Fruit fly (Drosophila melanogaster) whole organism, embryonic: Measurements from ENCODE around the gene CG13056.

Experiments used
- Adf1 ChIP-seq: fragments of 200-800 bp; sonication (Bioruptor generic); IDR thresholded peaks from 2 replicates; pipeline ENCODE4 v1.3.6; 2022; ENCODE audit warnings: missing biosample characterization, missing genetic modification characterization
- Bteb2 ChIP-seq: fragments of 200-800 bp; sonication (Bioruptor generic); optimal IDR thresholded peaks from 2 replicates; lab custom pipeline; 2016; ENCODE audit warnings: missing biosample characterization, missing genetic modification characterization
- CG10431 ChIP-seq: fragments of 200-800 bp; sonication (Bioruptor generic); optimal IDR thresholded peaks from 3 replicates; lab custom pipeline; 2018; ENCODE audit warnings: missing biosample characterization, mild to moderate bottlenecking, missing genetic modification characterization
- CG10462 ChIP-seq: fragments of 200-800 bp; sonication (Bioruptor generic); optimal IDR thresholded peaks from 2 replicates; lab custom pipeline; 2016; ENCODE audit warnings: missing biosample characterization, missing genetic modification characterization
- CG11085 ChIP-seq: fragments of 200-800 bp; sonication (Bioruptor generic); IDR thresholded peaks from 2 replicates; pipeline ENCODE4 v1.3.6; 2022; ENCODE audit warnings: missing biosample characterization, missing genetic modification characterization
- CG11456 ChIP-seq: fragments of 200-800 bp; sonication (Bioruptor generic); IDR thresholded peaks from 3 replicates; pipeline ENCODE4 v1.3.6; 2022; ENCODE audit warnings: missing biosample characterization, missing genetic modification characterization
- CG11504 ChIP-seq: fragments of 200-800 bp; sonication (Bioruptor generic); optimal IDR thresholded peaks from 3 replicates; lab custom pipeline; 2019; ENCODE audit warnings: missing biosample characterization, mild to moderate bottlenecking, missing genetic modification characterization, moderate library complexity
- CG14965 ChIP-seq: fragments of 200-800 bp; sonication (Bioruptor generic); optimal IDR thresholded peaks from 2 replicates; lab custom pipeline; 2016; ENCODE audit warnings: missing biosample characterization, missing genetic modification characterization, borderline replicate concordance
- CG1529 ChIP-seq: fragments of 200-800 bp; sonication (Bioruptor generic); optimal IDR thresholded peaks from 3 replicates; lab custom pipeline; 2018; ENCODE audit warnings: missing biosample characterization, missing genetic modification characterization
- CG1647 ChIP-seq: fragments of 200-800 bp; sonication (Bioruptor generic); optimal IDR thresholded peaks from 3 replicates; lab custom pipeline; 2016; ENCODE audit warnings: missing biosample characterization, missing genetic modification characterization
- CG16863 ChIP-seq: fragments of 200-800 bp; sonication (Bioruptor generic); optimal IDR thresholded peaks from 3 replicates; lab custom pipeline; 2016; ENCODE audit warnings: missing biosample characterization, missing genetic modification characterization
- CG17186 ChIP-seq: fragments of 200-800 bp; sonication (Bioruptor generic); optimal IDR thresholded peaks from 3 replicates; lab custom pipeline; 2017; ENCODE audit warnings: missing biosample characterization, missing genetic modification reagents, missing genetic modification characterization
- CG17328 ChIP-seq: fragments of 200-800 bp; sonication (Bioruptor generic); IDR thresholded peaks from 2 replicates; pipeline ENCODE4 v1.3.6; 2022; ENCODE audit warnings: missing biosample characterization, missing genetic modification characterization
- CG17829 ChIP-seq: fragments of 200-800 bp; optimal IDR thresholded peaks from 2 replicates; lab custom pipeline; 2019; ENCODE audit warnings: missing biosample characterization, mild to moderate bottlenecking, missing genetic modification characterization, moderate library complexity
- CG17912 ChIP-seq: fragments of 200-800 bp; sonication (Bioruptor generic); optimal IDR thresholded peaks from 2 replicates; lab custom pipeline; 2018; ENCODE audit warnings: missing biosample characterization, mild to moderate bottlenecking, missing genetic modification characterization
- CG1792 ChIP-seq: fragments of 200-800 bp; sonication (Bioruptor generic); optimal IDR thresholded peaks from 2 replicates; lab custom pipeline; 2016; ENCODE audit warnings: missing biosample characterization, missing genetic modification characterization
- CG1832 ChIP-seq: fragments of 200-800 bp; sonication (Bioruptor generic); optimal IDR thresholded peaks from 2 replicates; lab custom pipeline; 2017; ENCODE audit warnings: missing biosample characterization, mild to moderate bottlenecking, missing genetic modification characterization, inconsistent platforms
- CG18619 ChIP-seq: fragments of 200-800 bp; sonication (Bioruptor generic); optimal IDR thresholded peaks from 3 replicates; lab custom pipeline; 2017; ENCODE audit warnings: missing biosample characterization, mild to moderate bottlenecking, missing genetic modification characterization
- CG30403 ChIP-seq: fragments of 200-800 bp; sonication (Bioruptor generic); optimal IDR thresholded peaks from 3 replicates; lab custom pipeline; 2016; ENCODE audit warnings: missing biosample characterization, missing genetic modification characterization
- CG3163 ChIP-seq: fragments of 200-800 bp; sonication (Bioruptor generic); optimal IDR thresholded peaks from 3 replicates; lab custom pipeline; 2016; ENCODE audit warnings: missing biosample characterization, missing genetic modification characterization
- CG33213 ChIP-seq: fragments of 200-800 bp; sonication (Bioruptor generic); optimal IDR thresholded peaks from 3 replicates; lab custom pipeline; 2016; ENCODE audit warnings: missing biosample characterization, missing genetic modification characterization
- CG4328 ChIP-seq: fragments of 200-800 bp; sonication (Bioruptor generic); optimal IDR thresholded peaks from 3 replicates; lab custom pipeline; 2017; ENCODE audit warnings: missing biosample characterization, missing genetic modification reagents, missing genetic modification characterization
- CG4854 ChIP-seq: fragments of 200-800 bp; sonication (Bioruptor generic); optimal IDR thresholded peaks from 2 replicates; lab custom pipeline; 2016; ENCODE audit warnings: missing biosample characterization, missing genetic modification characterization, inconsistent platforms
- CG5180 ChIP-seq: fragments of 200-800 bp; sonication (Bioruptor generic); optimal IDR thresholded peaks from 3 replicates; lab custom pipeline; 2017; ENCODE audit warnings: missing biosample characterization, missing genetic modification characterization, mild to moderate bottlenecking, moderate library complexity, missing genetic modification reagents
- CG7786 ChIP-seq: fragments of 200-800 bp; sonication (Bioruptor generic); optimal IDR thresholded peaks from 2 replicates; lab custom pipeline; 2016; ENCODE audit warnings: missing biosample characterization, missing genetic modification characterization
- CTCF ChIP-seq: fragments of 200-800 bp; sonication (Bioruptor generic); optimal IDR thresholded peaks from 2 replicates; lab custom pipeline; 2017; ENCODE audit warnings: missing biosample characterization, mild to moderate bottlenecking, missing genetic modification characterization, moderate library complexity
- Chrac-16 ChIP-seq: fragments of 200-800 bp; sonication (Bioruptor generic); optimal IDR thresholded peaks from 3 replicates; lab custom pipeline; 2016; ENCODE audit warnings: missing biosample characterization, missing genetic modification characterization
- Ets65A ChIP-seq: fragments of 200-800 bp; sonication (Bioruptor generic); peaks from one replicate; lab custom pipeline; 2016; ENCODE audit warnings: missing biosample characterization, missing genetic modification characterization
- Rfx ChIP-seq: fragments of 200-800 bp; sonication (Bioruptor generic); IDR thresholded peaks from 2 replicates; pipeline ENCODE4 v1.3.6; 2022; ENCODE audit warnings: missing biosample characterization, missing genetic modification characterization
- Sry-β ChIP-seq: fragments of 200-800 bp; sonication (Bioruptor generic); optimal IDR thresholded peaks from 2 replicates; lab custom pipeline; 2018; ENCODE audit warnings: missing biosample characterization, mild to moderate bottlenecking, missing genetic modification characterization, moderate library complexity
- aop ChIP-seq: fragments of 200-800 bp; sonication (Bioruptor generic); IDR thresholded peaks from 2 replicates; pipeline ENCODE4 v1.3.6; 2022; ENCODE audit warnings: missing biosample characterization, missing genetic modification characterization
- ash1 ChIP-seq: fragments of 200-800 bp; sonication (Bioruptor generic); optimal IDR thresholded peaks from 2 replicates; lab custom pipeline; 2018; ENCODE audit warnings: missing biosample characterization, mild to moderate bottlenecking, missing genetic modification characterization
- bbx ChIP-seq: fragments of 200-800 bp; sonication (Bioruptor generic); IDR thresholded peaks from 2 replicates; pipeline ENCODE4 v1.3.6; 2022; ENCODE audit warnings: missing biosample characterization, missing genetic modification characterization; ENCODE audit not compliant: partially characterized antibody
- br ChIP-seq: fragments of >200 bp; optimal IDR thresholded peaks from 2 replicates; lab custom pipeline; 2017
- corto ChIP-seq: fragments of 200-800 bp; sonication (Bioruptor generic); optimal IDR thresholded peaks from 2 replicates; lab custom pipeline; 2016; ENCODE audit warnings: missing biosample characterization, mild to moderate bottlenecking, missing genetic modification characterization, moderate library complexity
- danr ChIP-seq: fragments of 200-800 bp; sonication (Bioruptor generic); IDR thresholded peaks from 2 replicates; pipeline ENCODE4 v1.3.6; 2022; ENCODE audit warnings: missing biosample characterization, missing genetic modification characterization
- disco-r ChIP-seq: fragments of 200-800 bp; sonication (Bioruptor generic); optimal IDR thresholded peaks from 2 replicates; lab custom pipeline; 2016; ENCODE audit warnings: missing biosample characterization, missing genetic modification characterization
- dmrt99B ChIP-seq: fragments of 200-800 bp; sonication (Bioruptor generic); optimal IDR thresholded peaks from 2 replicates; lab custom pipeline; 2018; ENCODE audit warnings: missing biosample characterization, mild to moderate bottlenecking, missing genetic modification characterization, moderate library complexity
- emc ChIP-seq: fragments of 200-800 bp; sonication (Bioruptor generic); optimal IDR thresholded peaks from 2 replicates; lab custom pipeline; 2016; ENCODE audit warnings: missing biosample characterization, missing genetic modification characterization
- fd96Cb ChIP-seq: fragments of 200-800 bp; sonication (Bioruptor generic); optimal IDR thresholded peaks from 2 replicates; lab custom pipeline; 2018; ENCODE audit warnings: missing biosample characterization, mild to moderate bottlenecking, missing genetic modification characterization, moderate library complexity
- gem ChIP-seq: fragments of 200-800 bp; sonication (Bioruptor generic); optimal IDR thresholded peaks from 2 replicates; lab custom pipeline; 2019; ENCODE audit warnings: missing biosample characterization, mild to moderate bottlenecking, missing genetic modification characterization, moderate library complexity
- klu ChIP-seq: fragments of 200-800 bp; sonication (Bioruptor generic); IDR thresholded peaks from 2 replicates; pipeline ENCODE4 v1.3.6; 2022; ENCODE audit warnings: missing biosample characterization, missing genetic modification characterization
- lab ChIP-seq: fragments of 200-800 bp; sonication (Bioruptor generic); optimal IDR thresholded peaks from 3 replicates; lab custom pipeline; 2017; ENCODE audit warnings: missing biosample characterization, missing genetic modification characterization, mild to moderate bottlenecking, moderate library complexity, missing genetic modification reagents
- p53 ChIP-seq: fragments of 200-800 bp; sonication (Bioruptor generic); optimal IDR thresholded peaks from 2 replicates; lab custom pipeline; 2016; ENCODE audit warnings: missing biosample characterization, missing genetic modification characterization
- ro ChIP-seq: fragments of 200-800 bp; sonication (Bioruptor generic); IDR thresholded peaks from 2 replicates; pipeline ENCODE4 v1.3.6; 2022; ENCODE audit warnings: missing biosample characterization, missing genetic modification characterization
- scrt ChIP-seq: fragments of 200-800 bp; sonication (Bioruptor generic); optimal IDR thresholded peaks from 2 replicates; lab custom pipeline; 2018; ENCODE audit warnings: missing biosample characterization, mild to moderate bottlenecking, missing genetic modification characterization, moderate library complexity
- slbo ChIP-seq: fragments of 200-800 bp; sonication (Bioruptor generic); IDR thresholded peaks from 2 replicates; pipeline ENCODE4 v1.3.6; 2022; ENCODE audit warnings: missing biosample characterization, missing genetic modification characterization
- stc ChIP-seq: fragments of 200-800 bp; sonication (Bioruptor generic); IDR thresholded peaks from 2 replicates; pipeline ENCODE4 v1.3.6; 2022; ENCODE audit warnings: missing biosample characterization, missing genetic modification characterization
- vfl ChIP-seq: fragments of 200-800 bp; sonication (Bioruptor generic); optimal IDR thresholded peaks from 2 replicates; lab custom pipeline; 2016; ENCODE audit warnings: missing biosample characterization, missing genetic modification characterization
- zfh1 ChIP-seq: fragments of 200-800 bp; sonication (Bioruptor generic); IDR thresholded peaks from 3 replicates; pipeline ENCODE4 v1.3.6; 2022; ENCODE audit warnings: missing biosample characterization, missing genetic modification characterization

CG13056 gene

dm6 chr3L:16327776-16328175 lies 5.3 kb upstream of the CG13056 start, which contains the start of gene CG13038 (continued):
- 0 out of 2 replicates have a peak, but pooled peaks have one; percentile 35 for TF ChIP-seq CG11085 (GFP tag; lab: Robert Waterston, UW)
- 0 out of 3 replicates have a peak, but pooled peaks have one; percentile 24 for TF ChIP-seq CG11456
- TF ChIP-seq ro (GFP tag; lab: Robert Waterston, UW) = no peak
- no peak for TF ChIP-seq CG11504 (tag; lab: Kevin White, UChicago)
- no peak for TF ChIP-seq danr (GFP tag; lab: Robert Waterston, UW)
- TF ChIP-seq Ets65A (GFP tag; lab: Kevin White, UChicago) = peak; percentile 75
- no peak for TF ChIP-seq Bteb2 (GFP tag; lab: Kevin White, UChicago)
- TF ChIP-seq CG33213 (GFP tag; lab: Kevin White, UChicago) = no peak

DNA sequence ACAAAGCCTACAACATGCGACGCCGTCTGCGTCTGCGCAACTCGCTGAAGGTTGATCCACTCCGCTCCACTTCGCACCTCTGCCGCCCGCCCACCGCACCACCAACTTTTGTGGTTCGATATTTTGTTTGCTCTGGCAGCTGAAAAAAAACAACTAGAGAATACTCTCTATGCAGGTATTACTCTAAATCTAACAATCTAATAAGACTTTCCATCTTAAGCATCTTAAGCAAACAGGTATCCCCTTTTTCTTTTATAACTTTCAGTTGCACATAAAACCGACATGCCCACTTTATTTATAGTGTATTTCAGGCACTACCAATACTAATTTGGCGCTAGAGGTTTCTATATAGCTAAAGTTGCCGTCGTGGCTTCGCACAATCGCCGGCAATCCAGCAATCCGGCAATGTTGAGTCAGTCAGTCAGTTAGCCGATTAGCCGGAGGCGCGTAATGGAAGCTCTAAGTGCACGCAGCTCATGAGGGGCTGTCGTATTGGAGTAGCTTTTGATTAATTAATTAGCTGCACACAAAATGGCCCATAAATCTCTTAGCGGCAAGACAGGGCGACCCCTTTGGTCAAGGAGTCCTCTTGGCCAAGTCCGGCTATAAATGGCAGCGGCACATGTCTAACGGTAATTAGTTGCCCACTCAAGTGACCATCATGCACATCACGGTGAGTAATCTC lies 4.8 kb upstream of the CG13056 start, which contains the start of gene CG13058:
TSS of gene CG13058 (plus strand) at position 635 of the 685 bp plus-strand sequence.
- TF ChIP-seq ash1 (GFP tag; lab: Kevin White, UChicago) (no peak), CG30403 (GFP tag; lab: Kevin White, UChicago) (peak; percentile 61), slbo (GFP tag; lab: Robert Waterston, UW) (peak; percentile 79), Rfx (GFP tag; lab: Robert Waterston, UW) (0 out of 2 replicates have a peak, but pooled peaks have one; percentile 31), CG5180 (GFP tag; lab: Kevin White, UChicago) (peak; percentile 57), CTCF (GFP tag; lab: Kevin White, UChicago) (no peak), CG4854 (GFP tag; lab: Kevin White, UChicago) (no peak), klu (no peak), lab (peak; percentile 83), CG14965 (GFP tag; lab: Kevin White, UChicago) (no peak), CG17328 (GFP tag; lab: Robert Waterston, UW) (peak; percentile 71; the same call in 1 of the 2 replicates), Sry-β (GFP tag; lab: Kevin White, UChicago) (no peak), p53 (GFP tag; lab: Kevin White, UChicago) (no peak), CG18619 (GFP tag; lab: Kevin White, UChicago) (peak; percentile 61), CG1647 (peak; percentile 44), CG1529 (GFP tag; lab: Kevin White, UChicago) (no peak), Chrac-16 (GFP tag; lab: Kevin White, UChicago) (peak; percentile 40), vfl (peak; percentile 14), stc (no peak), emc (no peak), CG3163 (no peak), corto (GFP tag; lab: Kevin White, UChicago) (no peak), CG17186 (GFP tag; lab: Kevin White, UChicago) (no peak), disco-r (GFP tag; lab: Kevin White, UChicago) (peak; percentile 13), CG4328 (GFP tag; lab: Kevin White, UChicago) (no peak), CG17912 (no peak), fd96Cb (tag; lab: Kevin White, UChicago) (peak; percentile 60), CG17829 (no peak), scrt (peak; percentile 37), CG7786 (GFP tag; lab: Kevin White, UChicago) (peak; percentile 61), br (no peak), gem (peak; percentile 80), CG16863 (GFP tag; lab: Kevin White, UChicago) (peak; percentile 70), dmrt99B (tag; lab: Kevin White, UChicago) (peak; percentile 77), aop (GFP tag; lab: Robert Waterston, UW) (no peak), CG10462 (GFP tag; lab: Kevin White, UChicago) (no peak), CG10431 (no peak), zfh1 (GFP tag; lab: Robert Waterston, UW) (no peak), Adf1 (peak; percentile 46), CG1832 (GFP tag; lab: Kevin White, UChicago) (no peak), CG1792 (GFP tag; lab: Kevin White, UChicago) (no peak), bbx (GFP tag; lab: Robert Waterston, UW) (no peak)
